Worm (Caenorhabditis elegans) whole organism, dauer: ENCODE measurements around the gene lim-4.

Experiments
- unc-62 ChIP-seq: sonication (generic microtip); optimal IDR thresholded peaks from 2 replicates; lab custom pipeline; 2017; ENCODE audit warnings: missing biosample characterization, missing genetic modification reagents, missing genetic modification characterization

lim-4 gene

DNA sequence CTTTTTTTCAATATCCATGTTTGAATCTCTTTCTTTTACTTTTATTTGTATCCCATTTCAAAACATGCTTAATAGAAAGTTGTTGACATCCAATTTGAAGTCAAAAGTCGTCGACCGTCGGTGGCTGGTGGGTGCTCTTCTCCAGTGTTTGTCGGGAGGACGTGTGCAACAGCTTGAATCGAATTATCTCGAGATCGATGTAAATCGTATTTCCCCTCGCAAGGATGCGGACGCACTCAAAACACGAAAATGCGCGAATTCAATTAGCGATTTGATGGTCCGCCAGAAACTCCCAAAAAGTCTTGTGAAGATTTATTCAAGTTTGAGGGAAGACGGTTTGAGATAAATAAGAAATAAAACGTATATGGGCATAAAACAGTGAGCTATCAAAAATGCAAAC, 2.4 kb upstream of the lim-4 start:
- no peak for TF ChIP-seq unc-62 (GFP tag; lab: Kevin White, UChicago)

DNA sequence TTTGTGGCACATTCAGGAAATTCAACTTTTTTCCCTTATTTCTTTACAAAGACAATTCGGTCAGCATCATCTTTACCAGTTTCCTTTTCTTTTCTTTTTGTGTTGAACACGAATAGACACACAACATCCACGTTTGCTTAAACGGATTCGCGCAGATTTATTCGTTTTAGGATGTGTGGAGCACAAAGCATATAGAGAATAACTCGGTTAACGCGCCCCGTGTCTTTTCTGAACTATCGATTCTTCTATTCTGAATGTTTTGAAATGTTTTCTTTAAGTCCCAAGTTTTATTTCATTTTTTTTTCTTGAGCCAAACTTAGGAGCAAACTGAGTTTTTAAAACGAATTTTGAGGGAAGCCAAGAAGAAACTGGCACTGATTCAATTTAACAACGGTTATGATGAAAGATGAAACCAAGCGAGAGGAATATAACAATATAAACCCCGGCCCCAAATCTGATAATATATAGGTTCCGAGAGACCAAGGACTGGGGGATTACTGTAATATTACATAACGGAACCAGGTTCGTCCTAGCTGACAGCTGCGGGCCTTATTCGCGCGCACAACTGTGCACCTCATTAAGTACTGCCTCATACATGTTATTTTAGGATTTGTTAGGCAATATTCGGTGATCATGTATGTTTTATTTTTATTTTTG, 1.6 kb downstream of the lim-4 start:
- no peak for TF ChIP-seq unc-62 (GFP tag; lab: Kevin White, UChicago)

DNA sequence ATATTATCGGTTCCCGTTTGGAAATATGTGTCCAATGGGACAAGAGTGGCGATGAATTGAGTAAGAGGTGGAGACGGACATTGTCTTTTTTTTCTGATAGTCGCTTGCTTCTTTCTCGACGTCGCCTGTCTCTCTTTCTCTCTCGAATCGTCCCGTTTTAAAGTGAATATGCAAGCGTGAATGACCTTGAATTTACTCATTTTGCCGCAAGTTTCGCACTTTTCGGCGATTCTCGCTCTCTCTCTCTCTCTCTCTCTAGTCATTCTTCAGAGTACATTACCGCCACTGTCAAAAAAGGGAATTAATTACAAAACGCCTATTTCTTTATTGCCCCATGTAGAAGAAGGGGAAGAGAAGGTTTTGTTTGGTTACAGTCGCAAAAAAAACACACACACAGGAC, 5.6 kb downstream of the lim-4 start:
- TF ChIP-seq unc-62 (GFP tag; lab: Kevin White, UChicago) = no peak

DNA sequence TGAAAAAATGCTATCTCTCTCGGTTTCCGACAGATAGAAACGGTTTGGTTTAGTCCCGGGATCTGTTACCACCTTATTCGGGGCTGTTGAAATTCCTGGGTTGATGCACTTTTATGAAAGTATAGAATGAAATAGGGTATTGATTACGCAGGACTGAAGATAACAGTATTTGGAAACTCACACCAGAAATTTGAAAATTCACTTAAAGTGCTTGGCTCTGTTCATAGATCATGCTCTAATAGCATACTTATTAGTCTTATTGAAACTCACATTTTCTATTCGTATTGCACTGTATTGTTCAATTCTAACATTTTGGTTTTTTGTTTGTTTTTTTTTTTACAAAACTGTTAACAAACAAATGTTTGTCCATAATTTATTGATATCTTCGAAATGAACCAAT, 7.1 kb downstream of the lim-4 start:
- no peak for TF ChIP-seq unc-62 (GFP tag; lab: Kevin White, UChicago)

DNA sequence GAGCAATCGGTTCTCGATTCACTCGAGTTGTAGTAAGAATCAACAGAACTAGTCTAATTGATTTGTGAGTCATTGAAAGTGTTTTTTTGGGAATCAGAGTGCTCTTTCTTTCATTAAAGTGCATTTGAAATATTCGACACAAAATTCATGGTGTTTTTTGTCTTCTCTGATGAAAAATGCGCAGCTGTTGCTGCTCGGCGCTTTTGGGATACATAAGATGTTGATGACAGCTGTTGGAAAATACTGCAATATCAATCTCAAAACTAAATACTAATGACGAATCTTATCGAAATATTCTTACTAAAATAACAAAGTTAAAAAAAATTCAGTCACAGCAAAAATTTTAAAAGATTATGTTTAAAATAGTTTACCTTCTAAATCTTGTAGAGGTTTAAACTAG, 12.1 kb downstream of the lim-4 start:
- TF ChIP-seq unc-62 (GFP tag; lab: Kevin White, UChicago) = no peak

DNA sequence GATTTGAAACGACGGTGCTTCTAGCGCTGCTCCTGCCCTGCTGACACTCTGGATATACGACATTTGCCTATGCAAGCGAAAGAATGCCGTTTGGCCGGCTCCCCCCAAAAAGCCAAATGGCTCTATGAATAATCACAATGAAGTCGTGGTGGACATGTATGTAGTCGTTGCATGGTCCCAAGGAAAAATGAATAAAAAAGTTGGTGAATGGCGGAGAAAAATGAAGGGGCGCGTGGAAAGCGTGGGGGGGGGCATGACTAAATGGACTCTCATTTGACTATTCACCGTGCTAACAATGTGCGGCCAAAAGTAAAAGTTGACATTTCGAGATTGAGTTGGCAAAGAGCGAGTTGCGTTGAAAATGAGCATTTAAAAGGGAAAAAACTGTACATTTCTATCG, 13.9 kb downstream of the lim-4 start:
- TF ChIP-seq unc-62 (GFP tag; lab: Kevin White, UChicago) = no peak

DNA sequence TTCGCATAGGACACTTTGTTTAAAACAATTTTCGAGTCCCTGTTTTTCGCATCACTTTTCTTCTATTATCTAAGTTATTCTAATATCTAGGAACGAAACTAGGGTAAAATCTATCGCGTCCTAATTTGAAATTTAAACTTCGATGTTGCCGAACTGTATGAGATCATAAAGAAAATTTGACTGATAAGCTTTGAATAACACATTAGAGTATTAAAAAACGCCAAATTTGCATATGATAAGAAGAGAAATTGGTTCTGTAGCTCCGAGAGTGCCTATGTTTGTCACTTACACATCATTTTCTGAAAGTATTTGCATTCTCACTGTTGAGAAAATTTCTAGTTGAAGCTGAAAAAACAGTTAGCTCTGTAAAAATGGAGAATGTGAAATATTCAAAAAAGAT, 15.0 kb downstream of the lim-4 start:
- TF ChIP-seq unc-62 (GFP tag; lab: Kevin White, UChicago) = no peak

DNA sequence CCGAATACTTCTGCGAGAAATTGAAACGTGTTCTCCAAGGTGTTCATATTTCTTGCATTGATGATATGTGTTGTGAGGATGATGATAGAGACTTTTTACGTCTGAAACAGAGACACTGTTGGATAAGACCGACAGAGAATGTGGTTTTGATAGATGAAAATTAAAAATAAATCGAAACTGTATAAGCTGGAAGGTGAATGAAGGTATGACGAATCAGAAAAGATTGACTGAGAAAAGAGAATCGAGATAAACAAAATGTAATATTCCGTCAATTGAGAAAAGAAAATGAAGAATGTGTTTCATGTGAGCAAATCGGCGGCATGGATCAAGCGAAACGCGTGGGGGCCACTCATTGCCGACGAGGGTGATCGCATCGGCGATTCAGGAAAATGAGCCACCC, 15.6 kb downstream of the lim-4 start, which contains the start of gene ceh-18:
Gene ceh-18, minus strand, starts transcription at position 101 of the 400 bp plus-strand sequence.
- TF ChIP-seq unc-62 (GFP tag; lab: Kevin White, UChicago) = no peak

DNA sequence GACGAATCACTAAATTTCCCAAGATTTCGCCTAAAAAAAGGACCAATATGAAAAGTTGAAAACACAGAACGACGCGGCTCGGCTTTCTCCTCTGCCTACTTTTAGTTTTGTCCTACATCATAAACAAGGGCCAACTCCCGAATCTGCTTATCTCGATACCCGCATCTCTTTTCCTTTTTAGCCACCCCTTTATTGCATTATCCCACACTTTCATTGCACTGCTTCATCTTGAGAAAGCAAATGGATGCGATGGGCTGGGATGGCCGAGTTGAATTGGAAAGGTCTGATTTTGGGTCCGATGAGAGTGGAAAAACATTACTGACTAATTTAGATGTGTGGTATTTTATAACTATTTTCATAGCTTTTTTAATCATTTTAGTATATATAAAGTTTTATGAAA, 17.6 kb downstream of the lim-4 start:
- TF ChIP-seq unc-62 (GFP tag; lab: Kevin White, UChicago) = no peak

DNA sequence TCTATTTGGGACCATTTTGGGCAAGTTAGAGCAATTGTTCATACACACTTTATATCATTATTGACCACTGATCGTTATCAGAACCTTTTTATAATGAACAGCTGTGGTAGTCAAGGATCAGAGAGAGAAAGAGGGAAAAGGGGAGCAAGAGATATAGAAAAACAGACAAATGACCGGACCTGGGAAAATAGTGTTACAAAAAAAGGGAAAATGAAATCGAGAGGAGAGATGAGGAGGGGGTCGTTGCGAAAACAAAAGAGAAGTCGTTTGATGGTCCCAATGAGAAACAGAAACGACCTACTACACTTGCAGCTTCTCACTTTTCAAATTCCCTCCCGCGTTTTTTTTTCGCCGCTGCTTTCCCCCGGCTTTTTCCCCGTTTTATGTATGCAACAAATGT, 19.4 kb downstream of the lim-4 start:
- no peak for TF ChIP-seq unc-62 (GFP tag; lab: Kevin White, UChicago)

DNA sequence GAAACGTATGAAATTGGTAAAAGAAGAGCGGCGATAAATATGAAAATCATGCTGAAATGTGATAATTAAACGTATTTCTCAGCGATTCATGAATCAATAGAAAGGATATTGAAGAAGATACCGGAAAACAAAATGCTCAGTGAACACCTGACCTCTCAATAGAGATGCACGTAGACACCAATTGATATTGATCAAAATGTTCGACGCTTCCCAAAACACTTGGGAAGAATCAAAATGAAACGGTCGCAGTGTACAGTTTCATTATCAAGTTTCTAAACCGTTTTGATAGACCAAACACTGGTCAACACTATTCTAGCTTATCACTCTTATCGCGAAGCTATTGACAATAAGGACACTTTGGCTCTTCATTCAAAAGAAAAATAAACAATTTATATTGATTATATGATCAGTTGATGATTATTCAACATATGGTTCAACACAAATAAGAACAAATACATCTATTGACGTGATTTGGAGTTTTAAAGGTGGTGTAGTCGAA, 30.9 kb downstream of the lim-4 start, which contains the start of gene ttr-48:
Gene ttr-48, minus strand, starts transcription at position 51 of the 499 bp plus-strand sequence.
- no peak for TF ChIP-seq unc-62 (GFP tag; lab: Kevin White, UChicago)

DNA sequence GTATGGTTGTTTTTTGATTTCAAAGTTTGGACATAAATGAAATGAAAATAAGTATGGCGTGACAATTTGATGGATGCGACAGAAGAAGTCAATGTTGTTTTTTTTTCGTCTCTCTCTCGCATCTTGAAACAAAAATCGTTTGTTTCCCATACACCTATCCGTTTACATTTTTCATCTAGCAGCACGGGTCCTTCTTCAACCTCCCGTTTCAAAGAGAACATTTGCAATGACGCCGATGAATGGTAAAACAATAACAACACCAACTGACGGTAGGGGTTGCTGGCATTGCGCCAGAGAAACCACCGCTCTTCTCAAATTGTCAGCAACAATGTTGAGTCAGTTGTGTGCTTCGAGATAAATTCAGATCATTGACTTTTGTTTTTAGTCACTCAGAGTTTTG, 34.2 kb downstream of the lim-4 start:
- TF ChIP-seq unc-62 (GFP tag; lab: Kevin White, UChicago) = no peak

DNA sequence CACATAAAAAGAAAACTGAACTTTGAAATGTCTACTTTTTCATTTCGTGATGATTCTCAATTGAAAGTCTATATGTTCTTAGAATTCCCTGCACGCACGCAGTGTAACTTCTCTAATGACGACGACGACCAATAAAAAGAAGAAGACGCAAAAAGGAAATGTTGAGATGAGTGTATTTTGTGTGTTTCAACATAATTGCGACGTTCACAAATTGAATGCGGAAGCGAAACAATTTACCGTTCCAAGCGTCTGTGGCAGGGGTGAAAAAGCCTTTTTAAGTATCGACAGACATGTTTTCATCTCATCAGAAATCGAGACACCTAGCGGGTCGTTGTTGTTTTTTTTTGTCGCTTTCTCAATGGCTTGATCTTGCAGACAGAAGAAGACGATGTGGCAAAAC, 34.7 kb downstream of the lim-4 start:
- no peak for TF ChIP-seq unc-62 (GFP tag; lab: Kevin White, UChicago)

DNA sequence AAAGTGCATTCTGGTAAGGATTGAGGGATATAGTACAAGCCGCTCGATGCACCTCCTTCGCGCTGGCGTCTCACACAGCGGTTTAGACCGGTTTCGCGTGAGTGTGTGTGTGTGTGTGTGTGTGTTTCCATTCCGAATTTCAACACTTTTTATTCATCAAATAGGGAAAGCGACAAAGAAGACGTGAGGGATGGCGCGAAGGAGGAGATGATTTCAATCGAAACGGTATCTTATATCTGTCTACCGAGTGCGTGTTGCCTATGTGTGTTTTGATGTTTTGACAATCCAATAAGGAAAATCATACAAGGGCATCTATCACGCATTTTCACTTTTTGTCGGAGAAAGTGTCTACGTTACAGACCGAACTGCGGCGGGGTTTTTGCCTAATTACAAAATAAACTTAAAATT, 35.6 kb downstream of the lim-4 start:
- TF ChIP-seq unc-62 (GFP tag; lab: Kevin White, UChicago) = no peak

DNA sequence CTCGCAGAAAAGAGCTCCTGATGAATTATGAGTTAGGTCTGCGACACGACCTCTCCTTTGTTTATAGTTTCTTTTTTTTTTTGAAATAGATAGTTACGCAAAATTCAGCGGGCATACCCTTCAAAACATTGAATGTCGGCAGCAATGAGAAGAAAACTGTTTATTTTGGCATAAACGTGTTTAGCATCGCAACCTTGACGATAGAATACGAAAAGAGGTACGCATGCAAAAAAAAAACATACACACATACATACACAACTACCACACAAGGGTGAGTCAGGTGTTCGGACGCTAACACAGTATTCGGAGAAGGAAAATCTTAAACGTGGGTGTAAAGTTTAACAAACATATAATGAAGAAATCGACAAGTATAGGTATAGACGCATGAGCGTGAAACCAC, 37.7 kb downstream of the lim-4 start:
- TF ChIP-seq unc-62 (GFP tag; lab: Kevin White, UChicago) = no peak

DNA sequence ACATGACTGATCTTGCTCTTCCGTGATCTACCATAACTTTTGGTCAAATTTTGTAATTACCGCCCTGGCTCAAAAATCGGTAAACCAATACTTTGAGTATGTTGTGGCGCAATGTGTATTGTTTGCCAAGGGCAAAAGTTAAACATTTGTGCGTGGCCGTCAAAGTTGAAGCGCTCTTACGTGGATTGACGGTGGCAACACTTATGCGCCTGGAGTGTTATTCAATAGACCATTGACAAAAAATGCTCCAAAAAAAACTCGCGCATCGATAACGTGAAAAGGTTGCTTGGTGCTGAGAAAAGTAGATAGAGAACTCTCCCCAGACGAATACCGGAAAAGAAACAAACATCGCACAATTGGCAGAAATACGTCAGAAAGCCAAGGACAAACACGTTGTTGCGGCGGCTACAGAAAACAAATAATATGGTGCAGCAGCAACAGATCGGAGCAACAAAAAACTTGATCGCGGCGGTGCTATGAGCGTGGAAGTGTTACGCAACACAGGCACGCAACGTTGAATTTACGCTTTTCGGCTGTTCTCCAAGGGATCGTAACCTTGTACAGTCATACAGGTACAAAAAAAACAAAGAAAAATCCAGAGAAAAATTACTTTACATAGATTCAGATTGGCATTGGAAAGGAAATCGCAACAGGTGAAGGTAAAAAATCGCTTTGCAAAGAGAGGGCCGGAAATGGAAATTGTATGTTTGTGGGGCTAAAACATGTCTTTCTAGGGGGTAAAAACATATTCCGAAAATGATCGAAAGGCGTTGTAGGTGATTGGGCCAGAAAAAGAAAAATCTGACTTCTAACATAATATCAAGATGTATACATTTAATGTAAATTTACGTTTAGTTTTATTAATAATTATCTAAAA, 39.1 kb downstream of the lim-4 start:
- TF ChIP-seq unc-62 (GFP tag; lab: Kevin White, UChicago) = no peak
